Fruit fly (Drosophila melanogaster): ENCODE data around the gene CtsL4.

Gene CtsL4

dm6 chr2L:10366525-10366924, 10.1 kb upstream of the CtsL4 start, which contains the start of gene CG5056 (continued):
- TF ChIP-seq CG8290 (GFP tag; optimal IDR thresholded peaks at IDR 0.05), result peak; percentile 12
- no peak for TF ChIP-seq CG8290 (tag; optimal IDR thresholded peaks at IDR 0.05)
- TF ChIP-seq CG16813 (GFP tag; IDR thresholded peaks at IDR 0.05; ENCODE audit: partially characterized antibody), result no peak
- TF ChIP-seq CG33213 (GFP tag; optimal IDR thresholded peaks at IDR 0.05), result no peak
- no peak for TF ChIP-seq CG18011 (GFP tag; optimal IDR thresholded peaks at IDR 0.05)
- TF ChIP-seq CG17359 (tag; optimal IDR thresholded peaks at IDR 0.05), result no peak
- TF ChIP-seq CG31388 (GFP tag; optimal IDR thresholded peaks at IDR 0.05), result no peak
- TF ChIP-seq zfh2 (GFP tag; optimal IDR thresholded peaks at IDR 0.05), result no peak
- TF ChIP-seq CG1603 (tag; optimal IDR thresholded peaks at IDR 0.05), result peak; percentile 100
- TF ChIP-seq CG4730 (GFP tag; IDR thresholded peaks at IDR 0.05), result no peak
- peak; percentile 17 for TF ChIP-seq Max (GFP tag; optimal IDR thresholded peaks at IDR 0.05)
- TF ChIP-seq Blimp-1 (GFP tag; optimal IDR thresholded peaks at IDR 0.05), result no peak
- no peak for TF ChIP-seq Mrtf (GFP tag; IDR thresholded peaks at IDR 0.05)
- TF ChIP-seq D (optimal IDR thresholded peaks at IDR 0.05), result no peak
- TF ChIP-seq D (GFP tag; optimal IDR thresholded peaks at IDR 0.05), result peak; percentile 22
- no peak for TF ChIP-seq Lim3 (GFP tag; IDR thresholded peaks at IDR 0.05)
- no peak for TF ChIP-seq CG6254 (GFP tag; optimal IDR thresholded peaks at IDR 0.05)
- no peak for TF ChIP-seq CG14441 (GFP tag; IDR thresholded peaks at IDR 0.05)
- TF ChIP-seq CG1792 (GFP tag; optimal IDR thresholded peaks at IDR 0.05), result no peak
- TF ChIP-seq CG11247 (GFP tag; IDR thresholded peaks at IDR 0.05), result no peak
- TF ChIP-seq hb (GFP tag; IDR thresholded peaks at IDR 0.05; ENCODE audit: partially characterized antibody), result no peak
- TF ChIP-seq ken (GFP tag; IDR thresholded peaks at IDR 0.05), result no peak
- TF ChIP-seq ab (GFP tag; optimal IDR thresholded peaks at IDR 0.05), result no peak
- TF ChIP-seq Hr39 (optimal IDR thresholded peaks at IDR 0.05), result no peak
- TF ChIP-seq Spps (tag; optimal IDR thresholded peaks at IDR 0.05), result no peak
- TF ChIP-seq abd-A (tag; optimal IDR thresholded peaks at IDR 0.05), result no peak
- peak; percentile 83 for TF ChIP-seq CG17802 (tag; optimal IDR thresholded peaks at IDR 0.05)
- TF ChIP-seq Deaf1 (tag; optimal IDR thresholded peaks at IDR 0.05), result no peak
- no peak for TF ChIP-seq CG6765 (GFP tag; optimal IDR thresholded peaks at IDR 0.05)
- no peak for TF ChIP-seq HmgD (GFP tag; optimal IDR thresholded peaks at IDR 0.05)
- no peak for TF ChIP-seq CG10431 (GFP tag; optimal IDR thresholded peaks at IDR 0.05)
- no peak for TF ChIP-seq CG10209 (GFP tag; optimal IDR thresholded peaks at IDR 0.05)
- TF ChIP-seq gce (GFP tag; IDR thresholded peaks at IDR 0.05), result no peak
- peak; percentile 95 for TF ChIP-seq pfk (GFP tag; optimal IDR thresholded peaks at IDR 0.05)
- TF ChIP-seq Hmx (GFP tag; optimal IDR thresholded peaks at IDR 0.05), result no peak
- no peak for TF ChIP-seq tup (GFP tag; optimal IDR thresholded peaks at IDR 0.05)
- no peak for TF ChIP-seq CkIIα-i1 (GFP tag; IDR thresholded peaks at IDR 0.05)
- no peak for TF ChIP-seq CG18476 (GFP tag; optimal IDR thresholded peaks at IDR 0.05)
- no peak for TF ChIP-seq Six4 (GFP tag; optimal IDR thresholded peaks at IDR 0.05)
- TF ChIP-seq lab (GFP tag; optimal IDR thresholded peaks at IDR 0.05), result no peak
- TF ChIP-seq tin (GFP tag; optimal IDR thresholded peaks at IDR 0.05), result no peak
- TF ChIP-seq H2.0 (GFP tag; IDR thresholded peaks at IDR 0.05), result no peak
- TF ChIP-seq Med (GFP tag), result peak; percentile 78
- TF ChIP-seq CG12104 (GFP tag; optimal IDR thresholded peaks at IDR 0.05), result no peak
- no peak for TF ChIP-seq CG30403 (GFP tag; optimal IDR thresholded peaks at IDR 0.05)
- TF ChIP-seq sob (GFP tag; IDR thresholded peaks at IDR 0.05), result no peak
- TF ChIP-seq Drgx (GFP tag; IDR thresholded peaks at IDR 0.05), result no peak
- TF ChIP-seq vvl (GFP tag; IDR thresholded peaks at IDR 0.05), result 0 out of 2 replicates have a peak, but pooled peaks have one; percentile 28
- peak; percentile 12 for TF ChIP-seq nerfin-1 (tag; optimal IDR thresholded peaks at IDR 0.05)
- TF ChIP-seq CG15073 (GFP tag; optimal IDR thresholded peaks at IDR 0.05), result no peak
- TF ChIP-seq gcm2 (GFP tag; optimal IDR thresholded peaks at IDR 0.05), result no peak
- no peak for TF ChIP-seq Atf3 (GFP tag; optimal IDR thresholded peaks at IDR 0.05)
- no peak for TF ChIP-seq gsb (GFP tag; IDR thresholded peaks at IDR 0.05)
